Worm (Caenorhabditis elegans) whole organism, mixed stage, embryonic: ENCODE measurements around the gene fbxa-3.

Experiments
- M03D4.4 ChIP-seq: sonication (generic microtip); optimal IDR thresholded peaks from 2 replicates; lab custom pipeline; 2017; ENCODE audit warnings: mild to moderate bottlenecking, missing genetic modification characterization, missing compliant biosample characterization
- bed-3 ChIP-seq: fragments of 200-800 bp; sonication (Bioruptor generic); optimal IDR thresholded peaks from 3 replicates; lab custom pipeline; 2018; ENCODE audit warnings: mild to moderate bottlenecking, missing genetic modification characterization, moderate library complexity, missing compliant biosample characterization
- blmp-1 ChIP-seq: fragments of 150-350 bp; optimal IDR thresholded peaks from 2 replicates; lab custom pipeline; 2014; ENCODE audit warnings: missing biosample characterization, missing genetic modification characterization
- ceh-39 ChIP-seq: fragments of 150-350 bp; optimal IDR thresholded peaks from 2 replicates; lab custom pipeline; 2014; ENCODE audit warnings: missing biosample characterization, missing genetic modification characterization
- ceh-43 ChIP-seq: fragments of 200-800 bp; sonication (Bioruptor generic); optimal IDR thresholded peaks from 2 replicates; lab custom pipeline; 2018; ENCODE audit warnings: mild to moderate bottlenecking, missing genetic modification characterization, moderate library complexity, missing compliant biosample characterization
- ceh-83 ChIP-seq: fragments of 200-800 bp; sonication (Bioruptor generic); optimal IDR thresholded peaks from 2 replicates; lab custom pipeline; 2018; ENCODE audit warnings: mild to moderate bottlenecking, missing genetic modification characterization, missing compliant biosample characterization
- ces-1 ChIP-seq: fragments of 150-350 bp; optimal IDR thresholded peaks from 2 replicates; lab custom pipeline; 2014; ENCODE audit warnings: missing biosample characterization, missing genetic modification reagents, missing genetic modification characterization
- cnd-1 ChIP-seq: fragments of 200-800 bp; sonication (Bioruptor generic); optimal IDR thresholded peaks from 2 replicates; lab custom pipeline; 2018; ENCODE audit warnings: mild to moderate bottlenecking, missing genetic modification characterization, missing compliant biosample characterization
- elt-1 ChIP-seq: sonication (generic microtip); optimal IDR thresholded peaks from 2 replicates; lab custom pipeline; 2017; ENCODE audit warnings: missing genetic modification characterization, mild to moderate bottlenecking, missing compliant biosample characterization, antibody characterized with exemption, moderate library complexity, borderline replicate concordance; ENCODE audit not compliant: insufficient read depth
- elt-3 ChIP-seq: fragments of 150-350 bp; optimal IDR thresholded peaks from 2 replicates; lab custom pipeline; 2014; ENCODE audit warnings: missing biosample characterization, missing genetic modification characterization
- flh-1 ChIP-seq: fragments of 200-800 bp; sonication (Bioruptor generic); optimal IDR thresholded peaks from 2 replicates; lab custom pipeline; 2018; ENCODE audit warnings: mild to moderate bottlenecking, missing genetic modification characterization, moderate library complexity, missing compliant biosample characterization
- ham-2 ChIP-seq: fragments of 200-800 bp; sonication (Bioruptor generic); optimal IDR thresholded peaks from 2 replicates; lab custom pipeline; 2018; ENCODE audit warnings: mild to moderate bottlenecking, missing genetic modification characterization, missing compliant biosample characterization
- hlh-1 ChIP-seq: fragments of 150-350 bp; optimal IDR thresholded peaks from 2 replicates; lab custom pipeline; 2014; ENCODE audit warnings: missing biosample characterization, missing genetic modification reagents, missing genetic modification characterization
- lin-32 ChIP-seq: fragments of 200-800 bp; sonication (Bioruptor generic); optimal IDR thresholded peaks from 2 replicates; lab custom pipeline; 2018; ENCODE audit warnings: mild to moderate bottlenecking, missing genetic modification characterization, missing compliant biosample characterization
- lsy-2 ChIP-seq: fragments of 150-350 bp; optimal IDR thresholded peaks from 2 replicates; lab custom pipeline; 2014; ENCODE audit warnings: missing biosample characterization, missing genetic modification characterization
- mep-1 ChIP-seq: fragments of 150-350 bp; optimal IDR thresholded peaks from 2 replicates; lab custom pipeline; 2017; ENCODE audit warnings: missing biosample characterization, missing genetic modification reagents, missing genetic modification characterization, inconsistent platforms
- mls-2 ChIP-seq: sonication (generic microtip); optimal IDR thresholded peaks from 2 replicates; lab custom pipeline; 2016; ENCODE audit warnings: mild to moderate bottlenecking, missing genetic modification characterization, moderate library complexity, missing compliant biosample characterization
- nhr-12 ChIP-seq: fragments of 150-350 bp; optimal IDR thresholded peaks from 2 replicates; lab custom pipeline; 2014; ENCODE audit warnings: missing biosample characterization, missing genetic modification characterization
- nhr-237 ChIP-seq: fragments of 150-350 bp; optimal IDR thresholded peaks from 2 replicates; lab custom pipeline; 2014; ENCODE audit warnings: missing biosample characterization, missing genetic modification characterization
- nhr-28 ChIP-seq: fragments of 150-350 bp; optimal IDR thresholded peaks from 2 replicates; lab custom pipeline; 2014; ENCODE audit warnings: missing biosample characterization, missing genetic modification characterization
- nhr-76 ChIP-seq: sonication (generic microtip); optimal IDR thresholded peaks from 2 replicates; lab custom pipeline; 2017; ENCODE audit warnings: missing biosample characterization, missing genetic modification characterization
- pha-4 ChIP-seq: fragments of 150-350 bp; optimal IDR thresholded peaks from 2 replicates; lab custom pipeline; 2018; ENCODE audit warnings: missing biosample characterization, missing genetic modification reagents, missing genetic modification characterization
- sem-2 ChIP-seq: fragments of 200-800 bp; sonication (Bioruptor generic); optimal IDR thresholded peaks from 2 replicates; lab custom pipeline; 2018; ENCODE audit warnings: mild to moderate bottlenecking, missing genetic modification characterization, missing compliant biosample characterization
- snpc-4 ChIP-seq: fragments of 150-350 bp; optimal IDR thresholded peaks from 2 replicates; lab custom pipeline; 2014; ENCODE audit warnings: missing biosample characterization, missing genetic modification characterization
- sptf-1 ChIP-seq: sonication (generic microtip); optimal IDR thresholded peaks from 2 replicates; lab custom pipeline; 2017; ENCODE audit warnings: mild to moderate bottlenecking, missing genetic modification characterization, moderate library complexity, missing compliant biosample characterization
- tbx-8 ChIP-seq: fragments of 200-800 bp; sonication (Bioruptor generic); optimal IDR thresholded peaks from 2 replicates; lab custom pipeline; 2018; ENCODE audit warnings: mild to moderate bottlenecking, missing genetic modification characterization, moderate library complexity, missing compliant biosample characterization
- unc-120 ChIP-seq: sonication (generic microtip); optimal IDR thresholded peaks from 2 replicates; lab custom pipeline; 2017; ENCODE audit warnings: missing genetic modification characterization, missing compliant biosample characterization; ENCODE audit not compliant: poor library complexity, severe bottlenecking
- unc-39 ChIP-seq: fragments of 150-350 bp; optimal IDR thresholded peaks from 2 replicates; lab custom pipeline; 2014; ENCODE audit warnings: missing biosample characterization, missing genetic modification characterization
- unc-62 ChIP-seq: fragments of 150-350 bp; optimal IDR thresholded peaks from 2 replicates; lab custom pipeline; 2014; ENCODE audit warnings: missing biosample characterization, missing genetic modification reagents, missing genetic modification characterization
- zip-8 ChIP-seq: fragments of 150-350 bp; optimal IDR thresholded peaks from 2 replicates; lab custom pipeline; 2014; ENCODE audit warnings: missing biosample characterization, missing genetic modification characterization
- ztf-11 ChIP-seq: fragments of 150-350 bp; optimal IDR thresholded peaks from 2 replicates; lab custom pipeline; 2014; ENCODE audit warnings: missing biosample characterization, missing genetic modification characterization

Gene fbxa-3

DNA sequence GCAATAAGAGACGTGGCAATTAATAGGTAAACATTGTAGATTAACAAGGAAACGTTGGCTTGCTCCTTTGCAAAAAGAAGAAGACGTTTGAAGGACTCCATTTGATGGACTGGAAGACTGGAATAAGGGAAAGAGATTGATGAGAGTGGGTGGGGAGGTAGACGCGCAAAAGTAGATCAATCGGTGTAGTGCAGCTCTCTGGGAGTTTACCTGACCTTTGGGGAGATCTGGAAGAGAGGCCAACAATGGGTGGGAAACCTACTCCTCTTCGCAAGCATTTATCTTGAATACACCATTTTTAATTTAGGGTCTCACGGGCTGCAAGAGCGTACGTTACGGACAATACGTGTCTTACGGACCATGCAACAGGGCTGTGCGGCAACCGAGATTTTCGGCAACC, 14.3 kb downstream of the fbxa-3 start, which contains the start of gene C08F1.12:
C08F1.12 (minus strand) TSS at position 101 of the 400 bp plus-strand sequence.
- TF ChIP-seq snpc-4 (tag; lab: Kevin White, UChicago) (no peak), nhr-76 (no peak), elt-3 (tag; lab: Kevin White, UChicago) (no peak), lsy-2 (tag; lab: Kevin White, UChicago) (no peak), elt-1 (tag; lab: Kevin White, UChicago) (no peak), unc-39 (tag; lab: Kevin White, UChicago) (no peak), ham-2 (GFP tag; lab: Kevin White, UChicago) (no peak)

- TF ChIP-seq hlh-1 (peak; percentile 0), unc-120 (tag; lab: Kevin White, UChicago) (no peak), cnd-1 (peak; percentile 48), lin-32 (GFP tag; lab: Kevin White, UChicago) (peak; percentile 15), sem-2 (no peak), lsy-2 (tag; lab: Kevin White, UChicago) (no peak), mls-2 (tag; lab: Kevin White, UChicago) (no peak), elt-3 (tag; lab: Kevin White, UChicago) (no peak), blmp-1 (tag; lab: Kevin White, UChicago) (no peak), nhr-12 (tag; lab: Kevin White, UChicago) (no peak), flh-1 (GFP tag; lab: Kevin White, UChicago) (no peak), mep-1 (no peak)
Observed at ce11 chrII:1788087-1788486, 32.6 kb downstream of the fbxa-3 start, which contains the start of the genes C08F1.6 and fbxb-13. TSS of gene C08F1.6 (minus strand) at chrII:1788187. TSS of gene fbxb-13 (plus strand) at chrII:1788277.

ce11 chrII:1787208-1787607, 33.5 kb downstream of the fbxa-3 start:
- no peak for TF ChIP-seq unc-39 (tag; lab: Kevin White, UChicago)
- no peak for TF ChIP-seq ceh-43 (GFP tag; lab: Kevin White, UChicago)
- no peak for TF ChIP-seq ceh-83
- no peak for TF ChIP-seq sem-2

DNA sequence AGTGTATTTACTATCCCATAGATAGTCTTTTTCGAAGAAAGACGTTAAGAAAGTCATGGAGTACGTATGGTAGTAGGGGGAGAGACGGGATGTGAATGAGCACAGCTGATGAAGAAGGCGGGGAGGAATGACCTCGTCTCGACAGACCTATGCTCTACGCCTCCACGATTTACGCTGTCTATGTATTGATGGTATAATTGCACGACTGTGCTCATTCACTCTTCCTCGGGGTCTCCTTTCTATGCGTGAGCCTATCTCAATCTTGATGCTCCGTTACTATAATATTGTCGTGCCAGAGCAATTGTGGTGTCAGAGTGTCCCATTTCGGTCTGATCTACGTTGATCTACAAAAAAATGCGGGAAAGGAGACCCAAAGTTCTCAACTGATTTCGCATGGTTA, 34.5 kb downstream of the fbxa-3 start, which contains the start of gene C08F1.10:
C08F1.10 (minus strand) TSS at position 101 of the 400 bp plus-strand sequence.
- TF ChIP-seq nhr-12 (tag; lab: Kevin White, UChicago) (no peak), unc-62 (GFP tag; lab: Kevin White, UChicago) (no peak), hlh-1 (no peak), ztf-11 (tag; lab: Kevin White, UChicago) (no peak), M03D4.4 (tag; lab: Kevin White, UChicago) (no peak), ces-1 (GFP tag; lab: Kevin White, UChicago) (no peak)

ce11 chrII:1784799-1785198, 35.9 kb downstream of the fbxa-3 start, which contains the start of gene C08F1.11:
TSS of gene C08F1.11 (minus strand) at chrII:1784899.
- TF ChIP-seq bed-3 (GFP tag; lab: Kevin White, UChicago): no peak
- TF ChIP-seq ceh-83: no peak
- TF ChIP-seq lin-32 (GFP tag; lab: Kevin White, UChicago): no peak
- no peak for TF ChIP-seq nhr-76
- no peak for TF ChIP-seq flh-1 (GFP tag; lab: Kevin White, UChicago)
- no peak for TF ChIP-seq unc-62 (GFP tag; lab: Kevin White, UChicago)
- TF ChIP-seq pha-4 (tag; lab: Kevin White, UChicago): no peak

- no peak for TF ChIP-seq nhr-28
- TF ChIP-seq sptf-1 (tag; lab: Kevin White, UChicago): no peak
- TF ChIP-seq lin-32 (GFP tag; lab: Kevin White, UChicago): no peak
- TF ChIP-seq nhr-237 (tag; lab: Kevin White, UChicago): no peak
- TF ChIP-seq tbx-8 (GFP tag; lab: Kevin White, UChicago): no peak
- no peak for TF ChIP-seq unc-62 (GFP tag; lab: Kevin White, UChicago)
- TF ChIP-seq elt-1 (tag; lab: Kevin White, UChicago): no peak
- no peak for TF ChIP-seq hlh-1
- no peak for TF ChIP-seq nhr-76
- TF ChIP-seq cnd-1: no peak
- TF ChIP-seq blmp-1 (tag; lab: Kevin White, UChicago): no peak
- no peak for TF ChIP-seq ceh-83
- no peak for TF ChIP-seq ceh-39
- TF ChIP-seq unc-39 (tag; lab: Kevin White, UChicago): no peak
- TF ChIP-seq elt-3 (tag; lab: Kevin White, UChicago): no peak
- no peak for TF ChIP-seq zip-8
Observed at ce11 chrII:1782474-1782873, 38.2 kb downstream of the fbxa-3 start, which contains the start of gene math-4. TSS of gene math-4 (minus strand) at chrII:1782574.
